Fruit fly (Drosophila melanogaster) whole organism, embryonic: ENCODE results near the gene Tim8.

ENCODE experiments used
- CG11695 ChIP-seq: fragments of 200-800 bp; sonication (Bioruptor generic); IDR thresholded peaks from 3 replicates; pipeline ENCODE4 v1.3.6; 2022; ENCODE audit warnings: missing biosample characterization, missing genetic modification characterization
- CG12299 ChIP-seq: fragments of 200-800 bp; sonication (Bioruptor generic); optimal IDR thresholded peaks from 2 replicates; lab custom pipeline; 2018; ENCODE audit warnings: missing biosample characterization, mild to moderate bottlenecking, missing genetic modification characterization
- CG12391 ChIP-seq: fragments of 200-800 bp; sonication (Bioruptor generic); optimal IDR thresholded peaks from 3 replicates; lab custom pipeline; 2018; ENCODE audit warnings: missing biosample characterization, mild to moderate bottlenecking, missing genetic modification characterization, moderate library complexity
- CG13287 ChIP-seq: fragments of 200-800 bp; sonication (Bioruptor generic); IDR thresholded peaks from 2 replicates; pipeline ENCODE4 v1.3.6; 2022; ENCODE audit warnings: missing biosample characterization, missing genetic modification characterization; ENCODE audit not compliant: partially characterized antibody
- CG13296 ChIP-seq: fragments of 200-800 bp; sonication (Bioruptor generic); optimal IDR thresholded peaks from 3 replicates; lab custom pipeline; 2018; ENCODE audit warnings: missing biosample characterization, mild to moderate bottlenecking, missing genetic modification characterization
- CG14050 ChIP-seq: fragments of 200-800 bp; sonication (Bioruptor generic); IDR thresholded peaks from 3 replicates; pipeline ENCODE4 v1.3.6; 2022; ENCODE audit warnings: missing biosample characterization, missing genetic modification characterization
- CG1602 ChIP-seq: fragments of 200-800 bp; sonication (Bioruptor generic); optimal IDR thresholded peaks from 3 replicates; lab custom pipeline; 2016; ENCODE audit warnings: missing biosample characterization, missing genetic modification characterization
- CG1832 ChIP-seq: fragments of 200-800 bp; sonication (Bioruptor generic); optimal IDR thresholded peaks from 2 replicates; lab custom pipeline; 2017; ENCODE audit warnings: missing biosample characterization, mild to moderate bottlenecking, missing genetic modification characterization, inconsistent platforms
- CG2202 ChIP-seq: fragments of 200-800 bp; sonication (Bioruptor generic); optimal IDR thresholded peaks from 2 replicates; lab custom pipeline; 2018; ENCODE audit warnings: missing biosample characterization, mild to moderate bottlenecking, missing genetic modification characterization
- CG2712 ChIP-seq: fragments of 200-800 bp; optimal IDR thresholded peaks from 3 replicates; lab custom pipeline; 2019; ENCODE audit warnings: missing biosample characterization, mild to moderate bottlenecking, missing genetic modification characterization, moderate library complexity
- CG2875 ChIP-seq: fragments of 200-800 bp; sonication (Bioruptor generic); optimal IDR thresholded peaks from 2 replicates; lab custom pipeline; 2017; ENCODE audit warnings: missing biosample characterization, mild to moderate bottlenecking, missing genetic modification characterization, missing genetic modification reagents
- CG32767 ChIP-seq: fragments of 200-800 bp; sonication (Bioruptor generic); IDR thresholded peaks from 2 replicates; pipeline ENCODE4 v1.3.6; 2022; ENCODE audit warnings: missing biosample characterization, missing genetic modification characterization
- CG32772 ChIP-seq: fragments of 200-800 bp; sonication (Bioruptor generic); IDR thresholded peaks from 2 replicates; pipeline ENCODE4 v1.3.6; 2022; ENCODE audit warnings: missing biosample characterization, missing genetic modification characterization
- CG6813 ChIP-seq: fragments of 200-800 bp; sonication (Bioruptor generic); optimal IDR thresholded peaks from 2 replicates; lab custom pipeline; 2017; ENCODE audit warnings: missing biosample characterization, missing genetic modification characterization, mild to moderate bottlenecking, moderate library complexity, missing genetic modification reagents
- CG7372 ChIP-seq: fragments of 200-800 bp; sonication (Bioruptor generic); IDR thresholded peaks from 2 replicates; pipeline ENCODE4 v1.3.6; 2022; ENCODE audit warnings: missing biosample characterization, missing genetic modification characterization
- CG9727 ChIP-seq: fragments of 200-800 bp; sonication (Bioruptor generic); optimal IDR thresholded peaks from 3 replicates; lab custom pipeline; 2017; ENCODE audit warnings: missing biosample characterization, mild to moderate bottlenecking, missing genetic modification characterization
- Chrac-16 ChIP-seq: fragments of 200-800 bp; sonication (Bioruptor generic); optimal IDR thresholded peaks from 3 replicates; lab custom pipeline; 2016; ENCODE audit warnings: missing biosample characterization, missing genetic modification characterization
- E2f2 ChIP-seq: fragments of 200-800 bp; sonication (Bioruptor generic); IDR thresholded peaks from 2 replicates; pipeline ENCODE4 v1.3.6; 2022; ENCODE audit warnings: missing biosample characterization, missing genetic modification characterization
- Eip74EF ChIP-seq, 2 experiments: fragments of 200-800 bp in 1 of 2; fragments of >200 bp in 1 of 2; sonication (Bioruptor generic) in 1 of 2; optimal IDR thresholded peaks; 2 replicates each; lab custom pipeline; 2017 to 2019; ENCODE audit warnings: missing biosample characterization in 2 of 2, missing genetic modification characterization in 2 of 2, mild to moderate bottlenecking in 1 of 2, moderate library complexity in 1 of 2
- Fer2 ChIP-seq: fragments of 200-800 bp; sonication (Bioruptor generic); optimal IDR thresholded peaks from 2 replicates; lab custom pipeline; 2018; ENCODE audit warnings: missing biosample characterization, mild to moderate bottlenecking, missing genetic modification characterization, moderate library complexity
- GATAe ChIP-seq: fragments of 200-800 bp; sonication (Bioruptor generic); conservative IDR thresholded peaks from 2 replicates; pipeline ENCODE4 v1.3.6; 2022; ENCODE audit warnings: missing biosample characterization, missing genetic modification characterization
- H15 ChIP-seq: fragments of 200-800 bp; sonication (Bioruptor generic); IDR thresholded peaks from 3 replicates; pipeline ENCODE4 v1.3.6; 2022; ENCODE audit warnings: missing biosample characterization, missing genetic modification characterization
- HLH3B ChIP-seq: fragments of 200-800 bp; sonication (Bioruptor generic); IDR thresholded peaks from 2 replicates; pipeline ENCODE4 v1.3.6; 2022; ENCODE audit warnings: missing biosample characterization, missing genetic modification characterization
- Hey ChIP-seq: fragments of 200-800 bp; sonication (Bioruptor generic); optimal IDR thresholded peaks from 3 replicates; lab custom pipeline; 2018; ENCODE audit warnings: missing biosample characterization, mild to moderate bottlenecking, missing genetic modification characterization
- Hmx ChIP-seq: fragments of 200-800 bp; sonication (Bioruptor generic); optimal IDR thresholded peaks from 2 replicates; lab custom pipeline; 2016; ENCODE audit warnings: missing biosample characterization, missing genetic modification characterization
- Hr3 ChIP-seq: fragments of 200-800 bp; sonication (Bioruptor generic); optimal IDR thresholded peaks from 3 replicates; lab custom pipeline; 2016; ENCODE audit warnings: missing biosample characterization, missing genetic modification characterization
- Hr51 ChIP-seq, 2 experiments: fragments of 200-800 bp; sonication (Bioruptor generic); optimal IDR thresholded peaks; 2 replicates in 1 of 2; 3 replicates in 1 of 2; lab custom pipeline; 2016 to 2018; ENCODE audit warnings: missing biosample characterization in 2 of 2, missing genetic modification characterization in 2 of 2, mild to moderate bottlenecking in 1 of 2, moderate library complexity in 1 of 2
- NFAT ChIP-seq: fragments of 200-800 bp; sonication (Bioruptor generic); IDR thresholded peaks from 2 replicates; pipeline ENCODE4 v1.3.6; 2022; ENCODE audit warnings: missing biosample characterization, missing genetic modification characterization
- Nf-YC ChIP-seq: fragments of 200-800 bp; optimal IDR thresholded peaks from 3 replicates; lab custom pipeline; 2019; ENCODE audit warnings: missing biosample characterization, mild to moderate bottlenecking, missing genetic modification characterization, moderate library complexity
- NfI ChIP-seq: fragments of 200-800 bp; sonication (Bioruptor generic); optimal IDR thresholded peaks from 3 replicates; lab custom pipeline; 2018; ENCODE audit warnings: missing biosample characterization, mild to moderate bottlenecking, missing genetic modification characterization, moderate library complexity
- Ptx1 ChIP-seq: fragments of 200-800 bp; sonication (Bioruptor generic); IDR thresholded peaks from 2 replicates; pipeline ENCODE4 v1.3.6; 2022; ENCODE audit warnings: missing biosample characterization, missing genetic modification characterization
- Ravus ChIP-seq: fragments of 200-800 bp; sonication (Bioruptor generic); IDR thresholded peaks from 2 replicates; pipeline ENCODE4 v1.3.6; 2022; ENCODE audit warnings: missing biosample characterization, missing genetic modification characterization
- Ssrp ChIP-seq: fragments of 200-800 bp; sonication (Bioruptor generic); optimal IDR thresholded peaks from 2 replicates; lab custom pipeline; 2018; ENCODE audit warnings: missing biosample characterization, mild to moderate bottlenecking, missing genetic modification characterization, moderate library complexity
- aop ChIP-seq: fragments of 200-800 bp; sonication (Bioruptor generic); IDR thresholded peaks from 2 replicates; pipeline ENCODE4 v1.3.6; 2022; ENCODE audit warnings: missing biosample characterization, missing genetic modification characterization
- bbx ChIP-seq: fragments of 200-800 bp; sonication (Bioruptor generic); IDR thresholded peaks from 2 replicates; pipeline ENCODE4 v1.3.6; 2022; ENCODE audit warnings: missing biosample characterization, missing genetic modification characterization; ENCODE audit not compliant: partially characterized antibody
- cad ChIP-seq: fragments of >200 bp; optimal IDR thresholded peaks from 2 replicates; lab custom pipeline; 2017; ENCODE audit warnings: missing biosample characterization, missing genetic modification characterization
- cas ChIP-seq: fragments of 200-800 bp; sonication (Bioruptor generic); IDR thresholded peaks from 2 replicates; pipeline ENCODE4 v1.3.6; 2022; ENCODE audit warnings: missing biosample characterization, missing genetic modification characterization
- cato ChIP-seq: fragments of 200-800 bp; sonication (Bioruptor generic); optimal IDR thresholded peaks from 2 replicates; lab custom pipeline; 2016; ENCODE audit warnings: missing biosample characterization, missing genetic modification characterization, borderline replicate concordance
- crol ChIP-seq: fragments of 200-800 bp; sonication (Bioruptor generic); IDR thresholded peaks from 2 replicates; pipeline ENCODE4 v1.3.6; 2022; ENCODE audit warnings: missing biosample characterization, missing genetic modification characterization
- fu2 ChIP-seq: fragments of 200-800 bp; sonication (Bioruptor generic); optimal IDR thresholded peaks from 2 replicates; lab custom pipeline; 2016; ENCODE audit warnings: missing biosample characterization, missing genetic modification characterization
- gsb ChIP-seq: fragments of 200-800 bp; sonication (Bioruptor generic); IDR thresholded peaks from 2 replicates; pipeline ENCODE4 v1.3.6; 2022; ENCODE audit warnings: missing biosample characterization, missing genetic modification characterization
- jumu ChIP-seq: fragments of 200-800 bp; sonication (Bioruptor generic); optimal IDR thresholded peaks from 3 replicates; lab custom pipeline; 2016; ENCODE audit warnings: missing biosample characterization, missing genetic modification characterization
- mirr ChIP-seq: fragments of 200-800 bp; sonication (Bioruptor generic); optimal IDR thresholded peaks from 3 replicates; lab custom pipeline; 2018; ENCODE audit warnings: missing biosample characterization, mild to moderate bottlenecking, missing genetic modification characterization
- org-1 ChIP-seq: fragments of 200-800 bp; sonication (Bioruptor generic); optimal IDR thresholded peaks from 2 replicates; lab custom pipeline; 2017; ENCODE audit warnings: missing biosample characterization, missing genetic modification characterization
- pan ChIP-seq, 4 experiments: fragments of >200 bp in 3 of 4; fragments of 200-800 bp in 1 of 4; sonication (Bioruptor generic) in 1 of 4; optimal IDR thresholded peaks in 3 of 4; IDR thresholded peaks in 1 of 4; 2 replicates each; pipeline versions ENCODE4 v1.3.6 to Lab custom; 2017 to 2022; ENCODE audit warnings: missing biosample characterization in 2 of 4, missing genetic modification characterization in 2 of 4, mixed read lengths in 1 of 4
- pho ChIP-seq: fragments of 200-800 bp; sonication (Bioruptor generic); optimal IDR thresholded peaks from 2 replicates; lab custom pipeline; 2016; ENCODE audit warnings: missing biosample characterization, missing genetic modification characterization
- sna ChIP-seq: fragments of 200-800 bp; sonication (Bioruptor generic); IDR thresholded peaks from 2 replicates; pipeline ENCODE4 v1.3.6; 2022; ENCODE audit warnings: missing biosample characterization, missing genetic modification characterization; ENCODE audit not compliant: partially characterized antibody
- tap ChIP-seq: fragments of 200-800 bp; optimal IDR thresholded peaks from 3 replicates; lab custom pipeline; 2019; ENCODE audit warnings: missing biosample characterization, mild to moderate bottlenecking, missing genetic modification characterization, moderate library complexity
- toy ChIP-seq: fragments of 200-800 bp; sonication (Bioruptor generic); IDR thresholded peaks from 2 replicates; pipeline ENCODE4 v1.3.6; 2022; ENCODE audit warnings: missing biosample characterization, missing genetic modification characterization

Tim8 gene

dm6 chrX:11384023-11384444 is 15.8 kb downstream of the Tim8 start (continued):
- TF ChIP-seq Chrac-16, result peak; percentile 50
- no peak for TF ChIP-seq CG2202
- TF ChIP-seq CG14050 (GFP tag; lab: Robert Waterston, UW), result peak; percentile 54; the same call in 2 of the 3 replicates
- peak; percentile 16 for TF ChIP-seq tap (tag; lab: Kevin White, UChicago)
- peak; percentile 9 for TF ChIP-seq fu2 (GFP tag; lab: Kevin White, UChicago)
- TF ChIP-seq cad (GFP tag; lab: Kevin White, UChicago), result no peak
- peak; percentile 8 for TF ChIP-seq mirr (GFP tag; lab: Kevin White, UChicago)
- TF ChIP-seq pho (GFP tag; lab: Kevin White, UChicago), result peak; percentile 56
- peak; percentile 57; the same call in 1 of the 3 replicates for TF ChIP-seq H15 (GFP tag; lab: Robert Waterston, UW)
- no peak for TF ChIP-seq Hey (tag; lab: Kevin White, UChicago)
- TF ChIP-seq CG9727 (GFP tag; lab: Kevin White, UChicago), result peak; percentile 61
- TF ChIP-seq pan (optimal IDR thresholded peaks at IDR 0.05; lab: Kevin White, UChicago), result no peak
- peak in 1 of 2 experiments; percentile 77 for TF ChIP-seq pan (GFP tag; optimal IDR thresholded peaks at IDR 0.05 in 1 of 2, IDR thresholded peaks at IDR 0.05 in 1 of 2)
- TF ChIP-seq Ravus, result peak; percentile 38; the same call in 1 of the 2 replicates
- peak; percentile 62 for TF ChIP-seq gsb (GFP tag; lab: Robert Waterston, UW)
- TF ChIP-seq CG6813 (GFP tag; lab: Kevin White, UChicago), result peak; percentile 68
- TF ChIP-seq CG1602 (GFP tag; lab: Kevin White, UChicago), result peak; percentile 19
- no peak for TF ChIP-seq Hmx (GFP tag; lab: Kevin White, UChicago)
- peak; percentile 21 for TF ChIP-seq Ssrp
- 0 out of 2 replicates have a peak, but pooled peaks have one; percentile 21 for TF ChIP-seq GATAe (GFP tag; lab: Robert Waterston, UW)
- TF ChIP-seq sna, result no peak
- TF ChIP-seq aop (GFP tag; lab: Robert Waterston, UW), result no peak
- peak; percentile 71; the same call in 1 of the 2 replicates for TF ChIP-seq NFAT (GFP tag; lab: Robert Waterston, UW)
- no peak for TF ChIP-seq CG1832
- peak; percentile 43 for TF ChIP-seq CG12299 (tag; lab: Kevin White, UChicago)
- peak; percentile 69 for TF ChIP-seq HLH3B
- TF ChIP-seq CG32772 (GFP tag; lab: Robert Waterston, UW), result peak; percentile 62; the same call in 1 of the 2 replicates
- peak; percentile 56; the same call in 1 of the 2 replicates for TF ChIP-seq cas
- peak; percentile 51 for TF ChIP-seq CG12391 (tag; lab: Kevin White, UChicago)
- TF ChIP-seq Fer2 (tag; lab: Kevin White, UChicago), result peak; percentile 38
- peak; percentile 69 for TF ChIP-seq NfI (GFP tag; lab: Kevin White, UChicago)
- TF ChIP-seq org-1 (GFP tag; lab: Kevin White, UChicago), result peak; percentile 54
- peak; percentile 47; the same call in 1 of the 2 replicates for TF ChIP-seq E2f2 (GFP tag; lab: Robert Waterston, UW)
- no peak for TF ChIP-seq Eip74EF (GFP tag; optimal IDR thresholded peaks at IDR 0.05; lab: Kevin White, UChicago)
- peak; percentile 25 to 70 for TF ChIP-seq Hr51 (GFP tag; optimal IDR thresholded peaks at IDR 0.05; lab: Kevin White, UChicago)
- TF ChIP-seq CG11695 (GFP tag; lab: Robert Waterston, UW), result peak; percentile 72; the same call in 2 of the 3 replicates
- TF ChIP-seq CG32767 (GFP tag; lab: Robert Waterston, UW), result peak; percentile 54; the same call in 1 of the 2 replicates
- TF ChIP-seq CG13287, result no peak
- peak; percentile 43 for TF ChIP-seq CG2712 (tag; lab: Kevin White, UChicago)
- TF ChIP-seq jumu (GFP tag; lab: Kevin White, UChicago), result peak; percentile 47
- TF ChIP-seq CG7372 (GFP tag; lab: Robert Waterston, UW), result peak; percentile 76
- TF ChIP-seq Nf-YC (tag; lab: Kevin White, UChicago), result peak; percentile 32
- no peak for TF ChIP-seq cato
- peak; percentile 83 for TF ChIP-seq Ptx1
- no peak for TF ChIP-seq CG2875 (GFP tag; lab: Kevin White, UChicago)
- TF ChIP-seq toy (GFP tag; lab: Robert Waterston, UW), result peak; percentile 46; the same call in 1 of the 2 replicates
- TF ChIP-seq Hr3 (GFP tag; lab: Kevin White, UChicago), result peak; percentile 60
- no peak for TF ChIP-seq bbx
- peak; percentile 76 for TF ChIP-seq CG13296 (GFP tag; lab: Kevin White, UChicago)
- TF ChIP-seq crol, result no peak
